Worm (Caenorhabditis elegans): ENCODE data around the gene B0250.8.

Gene B0250.8

ce11 chrV:20479013-20479739, 8.9 kb upstream of the B0250.8 start, which contains the start of the genes calf-1 and rpl-2 (continued):
- TF ChIP-seq sox-4 (tag; optimal IDR thresholded peaks at IDR 0.05) (no peak), nhr-20 (tag; optimal IDR thresholded peaks at IDR 0.05) (peak; percentile 51)

ce11 chrV:20476981-20477380, 6.7 kb upstream of the B0250.8 start:
- TF ChIP-seq F16B12.6 (tag; optimal IDR thresholded peaks at IDR 0.05) (peak; percentile 84), nhr-28 (tag; optimal IDR thresholded peaks at IDR 0.05) (no peak), isw-1 (GFP tag; IDR thresholded peaks at IDR 0.05) (peak; percentile 17), nhr-77 (tag; optimal IDR thresholded peaks at IDR 0.05) (no peak), elt-3 (tag; optimal IDR thresholded peaks at IDR 0.05) (peak in 1 of 6 experiments; percentile 41), xbp-1 (tag; optimal IDR thresholded peaks at IDR 0.05) (peak; percentile 23), C16A3.4 (tag; optimal IDR thresholded peaks at IDR 0.05) (no peak), rnt-1 (tag; optimal IDR thresholded peaks at IDR 0.05) (peak; percentile 21), efl-1 (optimal IDR thresholded peaks at IDR 0.05) (peak; percentile 23 to 51), efl-1 (GFP tag; optimal IDR thresholded peaks at IDR 0.05 in 1 of 2) (peak; percentile 34 to 92), nhr-84 (tag; optimal IDR thresholded peaks at IDR 0.05) (no peak), jun-1 (tag; optimal IDR thresholded peaks at IDR 0.05) (no peak), hpl-2 (GFP tag; optimal IDR thresholded peaks at IDR 0.05) (no peak), lin-35 (GFP tag; optimal IDR thresholded peaks at IDR 0.05) (peak; percentile 12 to 17), dpl-1 (GFP tag; optimal IDR thresholded peaks at IDR 0.05) (peak in 2 of 3 experiments; percentile 39 to 44), snpc-4 (tag; optimal IDR thresholded peaks at IDR 0.05) (no peak), unc-30 (tag; optimal IDR thresholded peaks at IDR 0.05) (no peak), snu-23 (GFP tag; optimal IDR thresholded peaks at IDR 0.05) (peak; percentile 38), lsy-2 (tag; optimal IDR thresholded peaks at IDR 0.05) (peak; percentile 42 to 51), ceh-82 (tag; optimal IDR thresholded peaks at IDR 0.05) (peak; percentile 3 to 7 (median 5))

DNA sequence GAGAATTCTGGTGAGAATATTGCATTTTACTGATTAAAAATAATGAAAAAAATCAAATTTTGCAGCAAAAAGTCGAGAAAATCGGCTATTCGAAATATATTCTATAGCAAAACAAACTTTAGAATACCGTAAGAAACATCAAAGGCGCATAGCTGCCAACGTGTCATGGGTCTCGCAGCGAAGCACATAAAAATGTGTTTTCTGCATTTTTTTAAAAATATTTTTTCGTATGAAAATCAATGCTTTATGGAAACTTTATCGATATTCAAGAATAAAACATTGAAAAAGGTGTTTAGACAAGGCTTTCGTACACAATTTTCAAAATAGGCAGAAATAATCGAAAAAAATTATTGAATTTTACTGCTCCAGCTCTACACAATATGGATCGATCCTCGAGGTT, 6.2 kb upstream of the B0250.8 start:
- no peak for TF ChIP-seq efl-3 (GFP tag; optimal IDR thresholded peaks at IDR 0.05)
- TF ChIP-seq efl-1 (optimal IDR thresholded peaks at IDR 0.05): no peak
- TF ChIP-seq efl-1 (GFP tag; optimal IDR thresholded peaks at IDR 0.05 in 1 of 2): peak in 1 of 2 experiments; percentile 69

- TF ChIP-seq efl-1 (optimal IDR thresholded peaks at IDR 0.05) (no peak), efl-1 (GFP tag; optimal IDR thresholded peaks at IDR 0.05 in 1 of 2) (peak in 1 of 2 experiments; percentile 47), rnt-1 (tag; optimal IDR thresholded peaks at IDR 0.05) (no peak), lsy-2 (tag; optimal IDR thresholded peaks at IDR 0.05) (peak in 1 of 2 experiments; percentile 21)
Observed at ce11 chrV:20475830-20476229, 5.5 kb upstream of the B0250.8 start, which contains the start of gene B0250.7. B0250.7 (minus strand) TSS chrV:20476061.

- TF ChIP-seq jun-1 (tag; optimal IDR thresholded peaks at IDR 0.05) (no peak), nhr-85 (tag) (peak; percentile 6), nhr-90 (tag; optimal IDR thresholded peaks at IDR 0.05; ENCODE audit: poor library complexity) (no peak)
Observed at ce11 chrV:20475029-20475428, 4.7 kb upstream of the B0250.8 start.

DNA sequence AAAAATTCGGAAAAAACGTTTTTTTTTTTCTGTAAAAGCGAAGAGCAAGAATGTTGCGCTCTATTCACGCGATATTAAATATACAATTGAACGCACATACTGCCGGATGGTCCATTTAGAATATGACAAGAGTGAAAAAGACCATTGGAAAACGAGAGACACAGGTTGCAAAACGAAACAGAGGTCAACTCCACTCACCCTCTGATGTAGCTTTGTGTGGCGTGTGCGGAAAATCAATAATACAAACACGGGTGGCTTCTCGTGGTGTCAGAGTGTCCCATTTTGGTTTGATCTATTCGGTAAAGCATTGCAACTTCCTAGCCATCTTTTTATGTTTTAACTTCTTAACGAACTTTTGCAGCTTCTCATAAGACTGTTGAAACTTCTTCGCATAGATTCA, 5.5 kb downstream of the B0250.8 start:
- TF ChIP-seq fkh-4 (tag; optimal IDR thresholded peaks at IDR 0.05; ENCODE audit: borderline replicate concordance) (no peak), jun-1 (tag; optimal IDR thresholded peaks at IDR 0.05) (no peak), efl-3 (GFP tag; optimal IDR thresholded peaks at IDR 0.05) (no peak), grh-1 (GFP tag; IDR thresholded peaks at IDR 0.05) (no peak), fos-1 (tag; optimal IDR thresholded peaks at IDR 0.05) (no peak), snu-23 (GFP tag; optimal IDR thresholded peaks at IDR 0.05) (no peak), nhr-28 (tag; optimal IDR thresholded peaks at IDR 0.05) (no peak), pqm-1 (tag; optimal IDR thresholded peaks at IDR 0.05) (no peak), skn-1 (tag; optimal IDR thresholded peaks at IDR 0.05) (no peak), sup-37 (GFP tag; optimal IDR thresholded peaks at IDR 0.05) (no peak), dsc-1 (tag; optimal IDR thresholded peaks at IDR 0.05) (no peak), nhr-20 (tag; optimal IDR thresholded peaks at IDR 0.05) (no peak), lin-14 (GFP tag; optimal IDR thresholded peaks at IDR 0.05) (no peak), elt-3 (tag; optimal IDR thresholded peaks at IDR 0.05) (no peak)
